Fruit fly (Drosophila melanogaster): ENCODE measurements around the gene pum.

pum gene

dm6 chr3R:9224807-9225206 lies 12.7 kb downstream of the pum start (continued):
- TF ChIP-seq CG4404 (GFP tag; IDR thresholded peaks at IDR 0.05): no peak
- no peak for TF ChIP-seq CG11247 (GFP tag; IDR thresholded peaks at IDR 0.05)
- no peak for TF ChIP-seq CG13894 (tag; optimal IDR thresholded peaks at IDR 0.05)
- no peak for TF ChIP-seq CTCF (GFP tag; optimal IDR thresholded peaks at IDR 0.05)
- TF ChIP-seq CG4707 (GFP tag; optimal IDR thresholded peaks at IDR 0.05): no peak
- TF ChIP-seq CG10565 (GFP tag; optimal IDR thresholded peaks at IDR 0.05): no peak
- peak; percentile 38; the same call in 1 of the 3 replicates for TF ChIP-seq CG14050 (GFP tag; IDR thresholded peaks at IDR 0.05)
- no peak for TF ChIP-seq Dfd (GFP tag; optimal IDR thresholded peaks at IDR 0.05)
- TF ChIP-seq CG4820 (GFP tag; optimal IDR thresholded peaks at IDR 0.05): peak; percentile 75
- no peak for TF ChIP-seq pros (GFP tag; optimal IDR thresholded peaks at IDR 0.05)
- TF ChIP-seq h (optimal IDR thresholded peaks at IDR 0.05): no peak
- TF ChIP-seq bbx (GFP tag; IDR thresholded peaks at IDR 0.05; ENCODE audit: partially characterized antibody): no peak
- TF ChIP-seq Spps (tag; optimal IDR thresholded peaks at IDR 0.05): peak; percentile 28
- TF ChIP-seq CG34376 (GFP tag; optimal IDR thresholded peaks at IDR 0.05): no peak
- peak; percentile 49 for TF ChIP-seq CG9727 (GFP tag; optimal IDR thresholded peaks at IDR 0.05)
- TF ChIP-seq otp (GFP tag; IDR thresholded peaks at IDR 0.05): peak; percentile 55; the same call in 2 of the 3 replicates
- no peak for TF ChIP-seq prd (optimal IDR thresholded peaks at IDR 0.05)
- TF ChIP-seq prd (GFP tag; IDR thresholded peaks at IDR 0.05): peak; percentile 83
- TF ChIP-seq CG30403 (GFP tag; optimal IDR thresholded peaks at IDR 0.05): peak; percentile 72
- TF ChIP-seq CG18764 (GFP tag; optimal IDR thresholded peaks at IDR 0.05): peak; percentile 51
- no peak for TF ChIP-seq mirr (GFP tag; optimal IDR thresholded peaks at IDR 0.05)
- peak; percentile 42; the same call in 1 of the 2 replicates for TF ChIP-seq seq (GFP tag; IDR thresholded peaks at IDR 0.05)
- peak; percentile 5 for TF ChIP-seq Ets97D (GFP tag; optimal IDR thresholded peaks at IDR 0.05)
- TF ChIP-seq croc (GFP tag; conservative IDR thresholded peaks at IDR 0.05): peak; percentile 50; the same call in 2 of the 3 replicates
- no peak for TF ChIP-seq ash1 (GFP tag; optimal IDR thresholded peaks at IDR 0.05)
- TF ChIP-seq ato (GFP tag; IDR thresholded peaks at IDR 0.05; ENCODE audit: partially characterized antibody): no peak
- no peak for TF ChIP-seq toy (GFP tag; IDR thresholded peaks at IDR 0.05)
- TF ChIP-seq sqz (GFP tag; optimal IDR thresholded peaks at IDR 0.05): peak; percentile 57
- TF ChIP-seq Atf-2 (GFP tag; optimal IDR thresholded peaks at IDR 0.05): peak; percentile 52
- peak; percentile 89 for TF ChIP-seq Ptx1 (GFP tag; IDR thresholded peaks at IDR 0.05)
- no peak for TF ChIP-seq CG3726 (GFP tag; IDR thresholded peaks at IDR 0.05)
- TF ChIP-seq CG16779 (GFP tag; IDR thresholded peaks at IDR 0.05): no peak
- TF ChIP-seq CG8089 (GFP tag; optimal IDR thresholded peaks at IDR 0.05): peak; percentile 39
- TF ChIP-seq chn (GFP tag; optimal IDR thresholded peaks at IDR 0.05): peak; percentile 32
- TF ChIP-seq btn (GFP tag; optimal IDR thresholded peaks at IDR 0.05): peak; percentile 21
- 0 out of 2 replicates have a peak, but pooled peaks have one; percentile 45 for TF ChIP-seq CG1024 (GFP tag; IDR thresholded peaks at IDR 0.05)
- no peak for TF ChIP-seq Fer2 (tag; optimal IDR thresholded peaks at IDR 0.05)
- TF ChIP-seq odd (GFP tag; optimal IDR thresholded peaks at IDR 0.05): no peak
- no peak for TF ChIP-seq onecut (GFP tag; IDR thresholded peaks at IDR 0.05)
- TF ChIP-seq nmo (GFP tag; optimal IDR thresholded peaks at IDR 0.05): peak; percentile 48
- no peak for TF ChIP-seq Lim3 (GFP tag; IDR thresholded peaks at IDR 0.05)
- no peak for TF ChIP-seq sr (GFP tag; IDR thresholded peaks at IDR 0.05)
- TF ChIP-seq gsb-n (tag; optimal IDR thresholded peaks at IDR 0.05): peak; percentile 45
- TF ChIP-seq BEAF-32 (GFP tag; optimal IDR thresholded peaks at IDR 0.05): no peak
- TF ChIP-seq CrebB (tag; optimal IDR thresholded peaks at IDR 0.05): no peak
- peak; percentile 42 for TF ChIP-seq tio (GFP tag; optimal IDR thresholded peaks at IDR 0.05)
- TF ChIP-seq CG12942 (GFP tag; optimal IDR thresholded peaks at IDR 0.05): peak; percentile 57
- TF ChIP-seq Bgb (GFP tag; IDR thresholded peaks at IDR 0.05; ENCODE audit: partially characterized antibody): no peak
- TF ChIP-seq Jarid2 (GFP tag; optimal IDR thresholded peaks at IDR 0.05): peak; percentile 28
- peak; percentile 44 for TF ChIP-seq CG13123 (GFP tag; optimal IDR thresholded peaks at IDR 0.05)
- no peak for TF ChIP-seq Scr (GFP tag; IDR thresholded peaks at IDR 0.05; ENCODE audit: partially characterized antibody)
- TF ChIP-seq lmd (GFP tag; IDR thresholded peaks at IDR 0.05): peak; percentile 75
- TF ChIP-seq Nf-YA (GFP tag; IDR thresholded peaks at IDR 0.05): no peak
